Worm (Caenorhabditis elegans) whole organism, L3 larva: ENCODE measurements around the gene C17E7.13.

ENCODE experiments used
- ceh-82 ChIP-seq: fragments of 150-350 bp; optimal IDR thresholded peaks from 2 replicates; lab custom pipeline; 2014; ENCODE audit warnings: missing biosample characterization, missing genetic modification characterization
- daf-12 ChIP-seq: fragments of 150-350 bp; optimal IDR thresholded peaks from 2 replicates; lab custom pipeline; 2014; ENCODE audit warnings: missing biosample characterization, missing genetic modification reagents, missing genetic modification characterization
- elt-1 ChIP-seq: fragments of 150-350 bp; optimal IDR thresholded peaks from 2 replicates; lab custom pipeline; 2014; ENCODE audit warnings: missing biosample characterization, missing genetic modification characterization
- elt-2 ChIP-seq: sonication (generic microtip); optimal IDR thresholded peaks from 2 replicates; lab custom pipeline; 2016; ENCODE audit warnings: missing genetic modification reagents, mild to moderate bottlenecking, missing genetic modification characterization, missing compliant biosample characterization
- elt-3 ChIP-seq, 3 experiments: fragments of 150-350 bp in 1 of 3; sonication (generic microtip) in 2 of 3; optimal IDR thresholded peaks; 2 replicates in 2 of 3; 4 replicates in 1 of 3; lab custom pipeline; 2014 to 2017; ENCODE audit warnings: missing biosample characterization in 3 of 3, missing genetic modification characterization in 3 of 3
- eor-1 ChIP-seq, 2 experiments: fragments of 150-350 bp; optimal IDR thresholded peaks; 2 replicates each; lab custom pipeline; 2014 to 2018; ENCODE audit warnings: missing biosample characterization in 2 of 2, missing genetic modification characterization in 2 of 2
- fkh-2 ChIP-seq: fragments of 150-350 bp; optimal IDR thresholded peaks from 2 replicates; lab custom pipeline; 2014; ENCODE audit warnings: missing biosample characterization, missing genetic modification reagents, missing genetic modification characterization
- jun-1 ChIP-seq: fragments of 150-350 bp; optimal IDR thresholded peaks from 2 replicates; lab custom pipeline; 2014; ENCODE audit warnings: missing biosample characterization, missing genetic modification reagents, missing genetic modification characterization
- lsy-12 ChIP-seq: sonication (generic microtip); optimal IDR thresholded peaks from 2 replicates; lab custom pipeline; 2016; ENCODE audit warnings: mild to moderate bottlenecking, missing genetic modification characterization, missing compliant biosample characterization
- mml-1 ChIP-seq: fragments of 150-350 bp; sonication (generic microtip); optimal IDR thresholded peaks from 3 replicates; lab custom pipeline; 2014; ENCODE audit warnings: missing biosample characterization, missing genetic modification characterization
- nfya-1 ChIP-seq: sonication (generic microtip); optimal IDR thresholded peaks from 2 replicates; lab custom pipeline; 2017; ENCODE audit warnings: missing genetic modification characterization, mild to moderate bottlenecking, missing compliant biosample characterization, antibody characterized with exemption, moderate library complexity; ENCODE audit not compliant: insufficient read depth
- nhr-11 ChIP-seq: fragments of 150-350 bp; optimal IDR thresholded peaks from 2 replicates; lab custom pipeline; 2014; ENCODE audit warnings: missing biosample characterization, missing genetic modification characterization
- nhr-23 ChIP-seq: fragments of 150-350 bp; optimal IDR thresholded peaks from 2 replicates; lab custom pipeline; 2014; ENCODE audit warnings: missing biosample characterization, missing genetic modification reagents, missing genetic modification characterization
- nhr-237 ChIP-seq: fragments of 150-350 bp; optimal IDR thresholded peaks from 2 replicates; lab custom pipeline; 2014; ENCODE audit warnings: missing biosample characterization, missing genetic modification characterization
- nhr-28 ChIP-seq: fragments of 150-350 bp; optimal IDR thresholded peaks from 2 replicates; lab custom pipeline; 2014; ENCODE audit warnings: missing biosample characterization, missing genetic modification characterization
- nhr-77 ChIP-seq: fragments of 150-350 bp; optimal IDR thresholded peaks from 2 replicates; lab custom pipeline; 2014; ENCODE audit warnings: missing biosample characterization, missing genetic modification characterization
- pha-4 ChIP-seq: fragments of 150-350 bp; optimal IDR thresholded peaks from 2 replicates; lab custom pipeline; 2014; ENCODE audit warnings: missing biosample characterization, missing genetic modification reagents, missing genetic modification characterization
- pqm-1 ChIP-seq: fragments of 150-350 bp; optimal IDR thresholded peaks from 2 replicates; lab custom pipeline; 2017; ENCODE audit warnings: missing biosample characterization, missing genetic modification characterization, inconsistent platforms
- sea-2 ChIP-seq: fragments of 150-350 bp; sonication (generic microtip); optimal IDR thresholded peaks from 4 replicates; lab custom pipeline; 2014; ENCODE audit warnings: missing biosample characterization, missing genetic modification reagents, missing genetic modification characterization
- zag-1 ChIP-seq: fragments of 150-350 bp; optimal IDR thresholded peaks from 2 replicates; lab custom pipeline; 2014; ENCODE audit warnings: missing biosample characterization, missing genetic modification characterization
- ztf-11 ChIP-seq: fragments of 150-350 bp; optimal IDR thresholded peaks from 2 replicates; lab custom pipeline; 2014; ENCODE audit warnings: missing biosample characterization, missing genetic modification characterization
- ztf-4 ChIP-seq: fragments of 150-350 bp; optimal IDR thresholded peaks from 2 replicates; lab custom pipeline; 2014; ENCODE audit warnings: missing biosample characterization, missing genetic modification characterization

The C17E7.13 gene

ce11 chrV:3854847-3855246, 34.2 kb downstream of the C17E7.13 start, which contains the start of gene nhr-186:
nhr-186 (minus strand) TSS chrV:3854947.
- TF ChIP-seq nhr-77 (no peak), elt-1 (tag; lab: Kevin White, UChicago) (no peak)
- TF ChIP-seq, all 47 proteins: peak for 0

ce11 chrV:3851760-3852159, 37.3 kb downstream of the C17E7.13 start:
- TF ChIP-seq jun-1 (tag; lab: Kevin White, UChicago), result peak; percentile 26
- TF ChIP-seq ztf-11 (tag; lab: Kevin White, UChicago), result no peak
- TF ChIP-seq eor-1 (tag; optimal IDR thresholded peaks at IDR 0.05; lab: Kevin White, UChicago), result no peak
- peak; percentile 79 for TF ChIP-seq pqm-1
- peak; percentile 19 for TF ChIP-seq pha-4
- TF ChIP-seq elt-2 (tag; lab: Kevin White, UChicago), result peak; percentile 81
- TF ChIP-seq elt-3 (tag; optimal IDR thresholded peaks at IDR 0.05; lab: Kevin White, UChicago), result no peak
- no peak for TF ChIP-seq mml-1 (tag; lab: Kevin White, UChicago)

- TF ChIP-seq zag-1 (tag; lab: Kevin White, UChicago) (no peak), nhr-11 (tag; lab: Kevin White, UChicago) (no peak), mml-1 (tag; lab: Kevin White, UChicago) (no peak), ztf-4 (tag; lab: Kevin White, UChicago) (no peak), sea-2 (GFP tag; lab: Kevin White, UChicago) (no peak), daf-12 (tag; lab: Kevin White, UChicago) (no peak)
Measured at ce11 chrV:3847268-3847667, 41.8 kb downstream of the C17E7.13 start, which contains the start of gene nhr-185. nhr-185 (minus strand) TSS chrV:3847368.

ce11 chrV:3843926-3844325, 45.2 kb downstream of the C17E7.13 start, which contains the start of gene ugt-32:
ugt-32 (minus strand) TSS chrV:3844007.
- TF ChIP-seq pha-4 (no peak), sea-2 (GFP tag; lab: Kevin White, UChicago) (no peak), fkh-2 (tag; lab: Kevin White, UChicago) (no peak), elt-2 (tag; lab: Kevin White, UChicago) (peak; percentile 7), nhr-28 (no peak), ztf-11 (tag; lab: Kevin White, UChicago) (no peak), elt-3 (tag; optimal IDR thresholded peaks at IDR 0.05; lab: Kevin White, UChicago) (no peak), nhr-23 (tag; lab: Kevin White, UChicago) (no peak), nfya-1 (tag; lab: Kevin White, UChicago) (no peak), jun-1 (tag; lab: Kevin White, UChicago) (no peak), ceh-82 (tag; lab: Kevin White, UChicago) (no peak), pqm-1 (peak; percentile 85), lsy-12 (tag; lab: Kevin White, UChicago) (no peak), nhr-237 (tag; lab: Kevin White, UChicago) (no peak)

- TF ChIP-seq nfya-1 (tag; lab: Kevin White, UChicago) (no peak), pqm-1 (peak; percentile 20)
- TF ChIP-seq, all 47 proteins: peak for 1
Measured at ce11 chrV:3841462-3841861, 47.6 kb downstream of the C17E7.13 start.
